Worm (Caenorhabditis elegans) whole organism, L4 larva: ENCODE measurements around the gene col-90.
"Not testable (repeated sequence)": the region's sequence is repeated elsewhere in the genome, so short reads cannot be mapped to it uniquely, and the experiment has no call there.

Experiments used
- D1046.2 ChIP-seq: fragments of 200-800 bp; sonication (Bioruptor generic); IDR thresholded peaks from 2 replicates; pipeline ENCODE4 v1.3.6; 2022; ENCODE audit warnings: missing genetic modification characterization, missing compliant biosample characterization
- F26F4.8 ChIP-seq: fragments of 200-800 bp; sonication (Bioruptor generic); conservative IDR thresholded peaks from 2 replicates; pipeline ENCODE4 v1.3.6; 2022; ENCODE audit warnings: missing genetic modification characterization, missing compliant biosample characterization
- F44E2.7 ChIP-seq: fragments of 200-800 bp; sonication (Bioruptor generic); IDR thresholded peaks from 2 replicates; pipeline ENCODE4 v2.1.2; 2022; ENCODE audit warnings: missing genetic modification characterization, missing compliant biosample characterization
- R02D3.7 ChIP-seq: fragments of 150-350 bp; sonication (generic microtip); optimal IDR thresholded peaks from 3 replicates; lab custom pipeline; 2014; ENCODE audit warnings: missing biosample characterization, missing genetic modification characterization
- T26A8.4 ChIP-seq: fragments of 200-800 bp; sonication (Bioruptor generic); IDR thresholded peaks from 2 replicates; pipeline ENCODE4 v1.3.6; 2022; ENCODE audit warnings: missing genetic modification characterization, missing compliant biosample characterization
- Y105C5A.15 ChIP-seq: fragments of 200-800 bp; sonication (Bioruptor generic); IDR thresholded peaks from 2 replicates; pipeline ENCODE4 v1.3.6; 2022; ENCODE audit warnings: missing genetic modification characterization, missing compliant biosample characterization
- Y48G9A.11 ChIP-seq: fragments of 200-800 bp; sonication (Bioruptor generic); IDR thresholded peaks from 2 replicates; pipeline ENCODE4 v1.3.6; 2022; ENCODE audit warnings: missing genetic modification reagents, missing genetic modification characterization, missing compliant biosample characterization
- Y5F2A.4 ChIP-seq: fragments of 200-800 bp; sonication (Bioruptor generic); optimal IDR thresholded peaks from 2 replicates; lab custom pipeline; 2018; ENCODE audit warnings: mild to moderate bottlenecking, missing genetic modification characterization, missing compliant biosample characterization
- Y75B8A.6 ChIP-seq: fragments of 200-800 bp; sonication (Bioruptor generic); IDR thresholded peaks from 2 replicates; pipeline ENCODE4 v1.3.6; 2022; ENCODE audit warnings: missing genetic modification reagents, missing genetic modification characterization, missing compliant biosample characterization
- ZK337.2 ChIP-seq: fragments of 200-800 bp; sonication (Bioruptor generic); IDR thresholded peaks from 2 replicates; pipeline ENCODE4 v1.3.6; 2022; ENCODE audit warnings: missing genetic modification reagents, missing genetic modification characterization, missing compliant biosample characterization
- ZK546.5 ChIP-seq, 2 experiments: sonication (generic microtip); optimal IDR thresholded peaks; 2 replicates each; lab custom pipeline; 2017; ENCODE audit warnings: missing biosample characterization in 2 of 2, missing genetic modification characterization in 2 of 2
- aha-1 ChIP-seq: fragments of 150-350 bp; peaks from one replicate; lab custom pipeline; 2014; ENCODE audit warnings: missing biosample characterization, missing genetic modification characterization
- arid-1 ChIP-seq: fragments of 200-800 bp; sonication (Bioruptor generic); conservative IDR thresholded peaks from 2 replicates; pipeline ENCODE4 v1.3.6; 2022; ENCODE audit warnings: missing genetic modification reagents, missing genetic modification characterization, missing compliant biosample characterization
- attf-4 ChIP-seq: sonication (generic microtip); optimal IDR thresholded peaks from 3 replicates; lab custom pipeline; 2017; ENCODE audit warnings: missing biosample characterization, missing genetic modification characterization
- ceh-20 ChIP-seq: fragments of 200-800 bp; sonication (Bioruptor generic); IDR thresholded peaks from 2 replicates; pipeline ENCODE4 v1.3.6; 2022; ENCODE audit warnings: missing genetic modification reagents, missing genetic modification characterization, missing compliant biosample characterization
- ces-1 ChIP-seq: fragments of 150-350 bp; sonication (generic microtip); optimal IDR thresholded peaks from 4 replicates; lab custom pipeline; 2014; ENCODE audit warnings: missing biosample characterization, missing genetic modification reagents, missing genetic modification characterization
- ctbp-1 ChIP-seq: fragments of 200-800 bp; sonication (Bioruptor generic); IDR thresholded peaks from 2 replicates; pipeline ENCODE4 v1.3.6; 2022; ENCODE audit warnings: missing genetic modification reagents, missing genetic modification characterization, missing compliant biosample characterization
- daf-16 ChIP-seq, 3 experiments: sonication (generic microtip); optimal IDR thresholded peaks; 2 replicates each; lab custom pipeline; 2016 to 2017; ENCODE audit warnings: missing genetic modification characterization in 3 of 3, missing genetic modification reagents in 3 of 3, mild to moderate bottlenecking in 2 of 3, missing compliant biosample characterization in 2 of 3, missing biosample characterization in 1 of 3, moderate library complexity in 1 of 3
- dmd-8 ChIP-seq: fragments of 200-800 bp; sonication (Bioruptor generic); IDR thresholded peaks from 2 replicates; pipeline ENCODE4 v1.3.6; 2022; ENCODE audit warnings: missing genetic modification characterization, missing compliant biosample characterization
- egl-43 ChIP-seq: fragments of 200-800 bp; sonication (Bioruptor generic); IDR thresholded peaks from 2 replicates; pipeline ENCODE4 v1.3.6; 2022; ENCODE audit warnings: missing genetic modification reagents, missing genetic modification characterization, missing compliant biosample characterization
- hmg-1.1 ChIP-seq: fragments of 200-800 bp; sonication (Bioruptor generic); IDR thresholded peaks from 2 replicates; pipeline ENCODE4 v1.3.6; 2022; ENCODE audit warnings: missing genetic modification reagents, missing genetic modification characterization, missing compliant biosample characterization
- lim-7 ChIP-seq: fragments of 200-800 bp; sonication (Bioruptor generic); IDR thresholded peaks from 2 replicates; pipeline ENCODE4 v1.3.6; 2022; ENCODE audit warnings: missing genetic modification characterization, missing compliant biosample characterization
- lin-38 ChIP-seq: fragments of 200-800 bp; sonication (Bioruptor generic); IDR thresholded peaks from 2 replicates; pipeline ENCODE4 v1.3.6; 2022; ENCODE audit warnings: missing genetic modification reagents, missing genetic modification characterization, missing compliant biosample characterization
- madf-5 ChIP-seq, 2 experiments: fragments of 200-800 bp; sonication (Bioruptor generic); IDR thresholded peaks; 2 replicates each; pipeline ENCODE4 v1.3.6; 2022; ENCODE audit warnings: missing compliant biosample characterization in 2 of 2, missing genetic modification characterization in 2 of 2
- mdt-29 ChIP-seq: fragments of 200-800 bp; sonication (Bioruptor generic); IDR thresholded peaks from 2 replicates; pipeline ENCODE4 v1.3.6; 2022; ENCODE audit warnings: missing genetic modification reagents, missing genetic modification characterization, missing compliant biosample characterization
- mxl-2 ChIP-seq: fragments of 200-800 bp; sonication (Bioruptor generic); conservative IDR thresholded peaks from 2 replicates; pipeline ENCODE4 v1.3.6; 2022; ENCODE audit warnings: missing genetic modification reagents, missing genetic modification characterization, missing compliant biosample characterization
- mxl-3 ChIP-seq: fragments of 200-800 bp; sonication (Bioruptor generic); optimal IDR thresholded peaks from 2 replicates; lab custom pipeline; 2018; ENCODE audit warnings: mild to moderate bottlenecking, missing genetic modification characterization, missing compliant biosample characterization
- nhr-11 ChIP-seq: fragments of 150-350 bp; optimal IDR thresholded peaks from 2 replicates; lab custom pipeline; 2014; ENCODE audit warnings: missing biosample characterization, missing genetic modification characterization
- nhr-237 ChIP-seq: sonication (generic microtip); optimal IDR thresholded peaks from 2 replicates; lab custom pipeline; 2017; ENCODE audit warnings: missing biosample characterization, missing genetic modification characterization
- nhr-25 ChIP-seq: sonication (generic microtip); optimal IDR thresholded peaks from 2 replicates; lab custom pipeline; 2017; ENCODE audit warnings: missing genetic modification characterization, mild to moderate bottlenecking, missing compliant biosample characterization, antibody characterized with exemption, moderate library complexity, borderline replicate concordance; ENCODE audit not compliant: insufficient read depth
- nhr-41 ChIP-seq: fragments of 200-800 bp; sonication (Bioruptor generic); IDR thresholded peaks from 2 replicates; pipeline ENCODE4 v1.3.6; 2022; ENCODE audit warnings: missing genetic modification reagents, missing genetic modification characterization, missing compliant biosample characterization
- nhr-42 ChIP-seq: fragments of 200-800 bp; sonication (Bioruptor generic); IDR thresholded peaks from 2 replicates; pipeline ENCODE4 v1.3.6; 2022; ENCODE audit warnings: missing genetic modification characterization, missing compliant biosample characterization
- pha-4 ChIP-seq, 2 experiments: fragments of 150-350 bp in 1 of 2; fragments of 200-800 bp in 1 of 2; sonication (Bioruptor generic) in 1 of 2; IDR thresholded peaks in 1 of 2; optimal IDR thresholded peaks in 1 of 2; 2 replicates each; pipeline versions ENCODE4 v1.3.6 to Lab custom; 2014 to 2022; ENCODE audit warnings: missing genetic modification characterization in 2 of 2, missing genetic modification reagents in 2 of 2, missing biosample characterization in 1 of 2, missing compliant biosample characterization in 1 of 2
- pqm-1 ChIP-seq: sonication (generic microtip); optimal IDR thresholded peaks from 2 replicates; lab custom pipeline; 2017; ENCODE audit warnings: missing biosample characterization, missing genetic modification characterization
- rbr-2 ChIP-seq: sonication (generic microtip); optimal IDR thresholded peaks from 2 replicates; lab custom pipeline; 2016; ENCODE audit warnings: missing genotype, missing genetic modification characterization, missing compliant biosample characterization
- saeg-2 ChIP-seq: fragments of 200-800 bp; sonication (Bioruptor generic); IDR thresholded peaks from 2 replicates; pipeline ENCODE4 v1.3.6; 2022; ENCODE audit warnings: missing genetic modification reagents, missing genetic modification characterization, missing compliant biosample characterization
- snpc-1.2 ChIP-seq: fragments of 200-800 bp; sonication (Bioruptor generic); IDR thresholded peaks from 2 replicates; pipeline ENCODE4 v1.3.6; 2022; ENCODE audit warnings: missing genetic modification reagents, missing genetic modification characterization, missing compliant biosample characterization
- vab-7 ChIP-seq: fragments of 200-800 bp; sonication (Bioruptor generic); IDR thresholded peaks from 2 replicates; pipeline ENCODE4 v1.3.6; 2022; ENCODE audit warnings: missing genetic modification reagents, missing genetic modification characterization, missing compliant biosample characterization
- zip-2 ChIP-seq: fragments of 150-350 bp; optimal IDR thresholded peaks from 2 replicates; lab custom pipeline; 2014; ENCODE audit warnings: missing biosample characterization, missing genetic modification characterization

The col-90 gene

ce11 chrIII:7953208-7953607, 4.6 kb downstream of the col-90 start, which contains the start of gene let-754:
TSS of gene let-754 (minus strand) at chrIII:7953308.
- TF ChIP-seq nhr-11 (tag; lab: Kevin White, UChicago) (no peak), nhr-25 (tag; lab: Kevin White, UChicago) (no peak), madf-5 (GFP tag; IDR thresholded peaks at IDR 0.05; lab: Robert Waterston, UW) (no peak), R02D3.7 (tag; lab: Kevin White, UChicago) (no peak), snpc-1.2 (GFP tag; lab: Robert Waterston, UW) (no peak), mdt-29 (GFP tag; lab: Robert Waterston, UW) (no peak), aha-1 (tag; lab: Kevin White, UChicago) (no peak), ZK546.5 (tag; optimal IDR thresholded peaks at IDR 0.05; lab: Kevin White, UChicago) (no peak), zip-2 (tag; lab: Kevin White, UChicago) (no peak), daf-16 (GFP tag; optimal IDR thresholded peaks at IDR 0.05; lab: Kevin White, UChicago) (no peak), daf-16 (tag; optimal IDR thresholded peaks at IDR 0.05; lab: Kevin White, UChicago) (no peak), nhr-42 (GFP tag; lab: Robert Waterston, UW) (no peak), rbr-2 (no peak), mxl-3 (GFP tag; lab: Kevin White, UChicago) (no peak), hmg-1.1 (GFP tag; lab: Robert Waterston, UW) (no peak)

DNA sequence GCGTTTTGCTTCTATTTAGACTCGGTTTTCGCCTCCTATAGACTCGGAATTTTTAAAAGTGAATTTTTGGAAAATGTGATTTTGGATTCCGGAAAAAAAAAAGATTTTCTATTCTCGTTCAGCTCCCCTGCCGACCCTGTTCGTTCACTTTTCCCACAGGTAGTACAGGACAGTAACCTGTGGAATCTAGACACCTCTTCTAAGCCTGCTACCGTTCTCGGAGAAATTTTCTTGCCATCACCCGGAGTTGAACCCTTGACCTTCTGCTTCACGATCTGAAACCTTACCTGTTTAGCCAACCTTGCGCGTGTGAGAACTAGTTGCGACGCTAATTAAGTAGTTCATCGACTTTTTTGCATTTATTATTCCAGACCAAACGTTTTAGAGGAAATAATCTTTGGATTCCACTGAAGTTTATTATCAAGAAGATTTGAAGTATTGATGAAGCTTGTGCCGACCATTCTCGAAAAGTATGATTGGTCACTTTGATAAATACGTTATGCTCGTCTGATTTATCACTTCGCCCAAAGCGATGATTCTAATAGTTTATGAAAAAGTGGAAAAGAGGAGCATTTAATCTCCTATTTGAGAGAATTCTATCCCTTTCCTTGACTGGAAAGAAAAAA, 5.2 kb downstream of the col-90 start:
- TF ChIP-seq dmd-8 (GFP tag; lab: Robert Waterston, UW), result peak; percentile 87
- TF ChIP-seq Y48G9A.11 (GFP tag; lab: Robert Waterston, UW), result peak; percentile 78
- 0 out of 2 replicates have a peak, but pooled peaks have one; percentile 27 for TF ChIP-seq T26A8.4
- 0 out of 2 replicates have a peak, but pooled peaks have one; percentile 19 for TF ChIP-seq ceh-20 (GFP tag; lab: Robert Waterston, UW)
- TF ChIP-seq saeg-2, result 0 out of 2 replicates have a peak, but pooled peaks have one; percentile 55
- TF ChIP-seq snpc-1.2 (GFP tag; lab: Robert Waterston, UW), result peak; percentile 71
- peak; percentile 95 for TF ChIP-seq F26F4.8
- peak; percentile 50; the same call in 1 of the 2 replicates for TF ChIP-seq ctbp-1 (GFP tag; lab: Robert Waterston, UW)
- peak; percentile 68; the same call in 1 of the 2 replicates for TF ChIP-seq nhr-41 (GFP tag; lab: Robert Waterston, UW)
- TF ChIP-seq arid-1 (GFP tag; lab: Robert Waterston, UW), result peak; percentile 71; the same call in 1 of the 2 replicates
- peak; percentile 79 for TF ChIP-seq lim-7 (GFP tag; lab: Robert Waterston, UW)
- TF ChIP-seq lin-38 (GFP tag; lab: Robert Waterston, UW), result peak; percentile 72
- TF ChIP-seq madf-5 (GFP tag; IDR thresholded peaks at IDR 0.05; lab: Robert Waterston, UW), result peak in 1 of 2 experiments; percentile 68; a peak in 2 of 4 replicates
- TF ChIP-seq mdt-29 (GFP tag; lab: Robert Waterston, UW), result peak; percentile 51; the same call in 1 of the 2 replicates
- TF ChIP-seq Y75B8A.6 (GFP tag; lab: Robert Waterston, UW), result 0 out of 2 replicates have a peak, but pooled peaks have one; percentile 31
- TF ChIP-seq mxl-2 (GFP tag; lab: Robert Waterston, UW), result 0 out of 2 replicates have a peak, but pooled peaks have one; percentile 43
- TF ChIP-seq F44E2.7 (GFP tag; lab: Robert Waterston, UW), result peak; percentile 70; the same call in 1 of the 2 replicates
- TF ChIP-seq pha-4 (GFP tag; IDR thresholded peaks at IDR 0.05; lab: Robert Waterston, UW), result peak; percentile 64; the same call in 1 of the 2 replicates
- TF ChIP-seq pha-4 (tag; optimal IDR thresholded peaks at IDR 0.05; lab: Kevin White, UChicago), result not testable (repeated sequence)
- 0 out of 2 replicates have a peak, but pooled peaks have one; percentile 46 for TF ChIP-seq ZK337.2
- 0 out of 2 replicates have a peak, but pooled peaks have one; percentile 66 for TF ChIP-seq Y105C5A.15 (GFP tag; lab: Robert Waterston, UW)
- TF ChIP-seq egl-43 (GFP tag; lab: Robert Waterston, UW), result peak; percentile 77
- peak; percentile 69 for TF ChIP-seq vab-7 (GFP tag; lab: Robert Waterston, UW)

- no peak for TF ChIP-seq lim-7 (GFP tag; lab: Robert Waterston, UW)
- TF ChIP-seq ces-1, result no peak
- no peak for TF ChIP-seq attf-4
- TF ChIP-seq D1046.2, result no peak
- no peak for TF ChIP-seq Y75B8A.6 (GFP tag; lab: Robert Waterston, UW)
- TF ChIP-seq Y5F2A.4 (GFP tag; lab: Kevin White, UChicago), result no peak
- TF ChIP-seq pqm-1 (tag; lab: Kevin White, UChicago), result no peak
- TF ChIP-seq nhr-237, result no peak
- no peak for TF ChIP-seq R02D3.7 (tag; lab: Kevin White, UChicago)
Observed at ce11 chrIII:7956965-7957364, 8.3 kb downstream of the col-90 start, which contains the start of gene C29E4.9. TSS of gene C29E4.9 (minus strand) at chrIII:7957065.
